Worm (Caenorhabditis elegans): ENCODE results near the gene cpr-4.

DNA sequence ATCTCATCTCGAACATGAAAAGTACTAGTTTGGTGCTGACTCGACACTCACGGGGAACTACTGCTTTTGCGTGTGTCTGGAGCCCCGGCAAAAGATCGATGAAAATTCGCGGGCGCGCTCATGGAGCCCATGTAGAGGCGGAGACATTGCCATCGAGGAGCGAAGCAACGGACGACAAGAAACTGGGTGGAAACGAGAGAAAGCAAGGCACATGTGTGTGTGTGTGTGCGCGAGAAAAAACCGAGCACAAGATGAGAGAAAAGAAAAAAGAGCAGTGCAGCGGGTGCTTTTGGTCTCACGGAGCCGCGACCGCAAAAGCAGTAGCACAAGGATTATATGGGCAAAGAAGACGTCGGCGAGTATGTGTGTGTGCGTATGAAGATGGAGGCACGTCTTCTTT, 44.3 kb downstream of the cpr-4 start:
- no peak for TF ChIP-seq nhr-76 (tag; optimal IDR thresholded peaks at IDR 0.05)
- no peak for TF ChIP-seq ceh-39 (tag; optimal IDR thresholded peaks at IDR 0.05)
- no peak for TF ChIP-seq unc-120 (tag; optimal IDR thresholded peaks at IDR 0.05; ENCODE audit: poor library complexity, severe bottlenecking)
- TF ChIP-seq elt-3 (tag; optimal IDR thresholded peaks at IDR 0.05): no peak
- TF ChIP-seq lsy-2 (tag; optimal IDR thresholded peaks at IDR 0.05): no peak
- no peak for TF ChIP-seq pha-4 (tag; optimal IDR thresholded peaks at IDR 0.05)
- TF ChIP-seq hlh-1 (tag; optimal IDR thresholded peaks at IDR 0.05): no peak
- TF ChIP-seq unc-62 (GFP tag; optimal IDR thresholded peaks at IDR 0.05): no peak
- no peak for TF ChIP-seq ces-1 (GFP tag; optimal IDR thresholded peaks at IDR 0.05)
- TF ChIP-seq bed-3 (GFP tag; optimal IDR thresholded peaks at IDR 0.05): no peak

Data from whole organism, mixed stage, embryonic.